Worm (Caenorhabditis elegans): ENCODE results near the gene wee-1.3.

- TF ChIP-seq unc-62 (GFP tag; optimal IDR thresholded peaks at IDR 0.05) (no peak), nhr-23 (tag; optimal IDR thresholded peaks at IDR 0.05) (no peak), egl-27 (tag; optimal IDR thresholded peaks at IDR 0.05) (peak; percentile 48), ZK546.5 (tag; optimal IDR thresholded peaks at IDR 0.05) (no peak), R02D3.7 (tag; optimal IDR thresholded peaks at IDR 0.05) (peak; percentile 16), nhr-237 (tag; optimal IDR thresholded peaks at IDR 0.05) (no peak), blmp-1 (tag; optimal IDR thresholded peaks at IDR 0.05; ENCODE audit: insufficient read depth) (peak; percentile 43), unc-39 (tag; optimal IDR thresholded peaks at IDR 0.05) (no peak), lsy-2 (tag; optimal IDR thresholded peaks at IDR 0.05) (peak; percentile 80 to 94), ztf-4 (tag; optimal IDR thresholded peaks at IDR 0.05) (peak; percentile 36), nhr-6 (tag; optimal IDR thresholded peaks at IDR 0.05) (peak; percentile 20), lin-13 (GFP tag; optimal IDR thresholded peaks at IDR 0.05) (peak; percentile 82), aly-2 (tag; optimal IDR thresholded peaks at IDR 0.05) (no peak), snpc-4 (tag; optimal IDR thresholded peaks at IDR 0.05) (peak; percentile 69)
Measured at ce11 chrII:9716417-9717039, at the start of gene wee-1.3.
